Fruit fly (Drosophila melanogaster) whole organism, embryonic: ENCODE data around the gene CG14406.

Source experiments
- BEAF-32 ChIP-seq: fragments of 200-800 bp; sonication (Bioruptor generic); optimal IDR thresholded peaks from 3 replicates; lab custom pipeline; 2017; ENCODE audit warnings: missing biosample characterization, missing genetic modification characterization, mild to moderate bottlenecking, moderate library complexity, missing genetic modification reagents
- Blimp-1 ChIP-seq: fragments of 200-800 bp; sonication (Bioruptor generic); optimal IDR thresholded peaks from 3 replicates; lab custom pipeline; 2018; ENCODE audit warnings: missing biosample characterization, missing genetic modification characterization, mild to moderate bottlenecking, moderate library complexity, missing genetic modification reagents
- Bteb2 ChIP-seq: fragments of 200-800 bp; sonication (Bioruptor generic); optimal IDR thresholded peaks from 2 replicates; lab custom pipeline; 2016; ENCODE audit warnings: missing biosample characterization, missing genetic modification characterization
- CG12071 ChIP-seq: fragments of 200-800 bp; sonication (Bioruptor generic); optimal IDR thresholded peaks from 3 replicates; lab custom pipeline; 2018; ENCODE audit warnings: missing biosample characterization, mild to moderate bottlenecking, missing genetic modification characterization
- CG15011 ChIP-seq: fragments of 200-800 bp; sonication (Bioruptor generic); optimal IDR thresholded peaks from 3 replicates; lab custom pipeline; 2018; ENCODE audit warnings: missing biosample characterization, mild to moderate bottlenecking, missing genetic modification characterization
- CG15269 ChIP-seq: fragments of 200-800 bp; sonication (Bioruptor generic); optimal IDR thresholded peaks from 2 replicates; lab custom pipeline; 2018; ENCODE audit warnings: missing biosample characterization, mild to moderate bottlenecking, missing genetic modification characterization, moderate library complexity
- CG15696 ChIP-seq: fragments of 200-800 bp; sonication (Bioruptor generic); optimal IDR thresholded peaks from 2 replicates; lab custom pipeline; 2019; ENCODE audit warnings: missing biosample characterization, mild to moderate bottlenecking, missing genetic modification characterization, moderate library complexity
- CG18764 ChIP-seq: fragments of 200-800 bp; sonication (Bioruptor generic); optimal IDR thresholded peaks from 3 replicates; lab custom pipeline; 2016; ENCODE audit warnings: missing biosample characterization, missing genetic modification characterization
- CG2202 ChIP-seq: fragments of 200-800 bp; sonication (Bioruptor generic); optimal IDR thresholded peaks from 2 replicates; lab custom pipeline; 2018; ENCODE audit warnings: missing biosample characterization, mild to moderate bottlenecking, missing genetic modification characterization
- CG2712 ChIP-seq: fragments of 200-800 bp; optimal IDR thresholded peaks from 3 replicates; lab custom pipeline; 2019; ENCODE audit warnings: missing biosample characterization, mild to moderate bottlenecking, missing genetic modification characterization, moderate library complexity
- CG31224 ChIP-seq: fragments of 200-800 bp; sonication (Bioruptor generic); IDR thresholded peaks from 2 replicates; pipeline ENCODE4 v1.3.6; 2022; ENCODE audit warnings: missing biosample characterization, missing genetic modification characterization
- CG31388 ChIP-seq: fragments of 200-800 bp; sonication (Bioruptor generic); optimal IDR thresholded peaks from 2 replicates; lab custom pipeline; 2016; ENCODE audit warnings: missing biosample characterization, missing genetic modification characterization
- CG31441 ChIP-seq: fragments of 200-800 bp; sonication (Bioruptor generic); IDR thresholded peaks from 2 replicates; pipeline ENCODE4 v1.3.6; 2022; ENCODE audit warnings: missing biosample characterization, missing genetic modification characterization
- CG32772 ChIP-seq: fragments of 200-800 bp; sonication (Bioruptor generic); IDR thresholded peaks from 2 replicates; pipeline ENCODE4 v1.3.6; 2022; ENCODE audit warnings: missing biosample characterization, missing genetic modification characterization
- CG33557 ChIP-seq: fragments of 200-800 bp; sonication (Bioruptor generic); optimal IDR thresholded peaks from 2 replicates; lab custom pipeline; 2019; ENCODE audit warnings: missing biosample characterization, mild to moderate bottlenecking, missing genetic modification characterization, moderate library complexity
- CG4424 ChIP-seq: fragments of 200-800 bp; sonication (Bioruptor generic); optimal IDR thresholded peaks from 3 replicates; lab custom pipeline; 2016; ENCODE audit warnings: missing biosample characterization, missing genetic modification characterization
- CG4707 ChIP-seq: fragments of 200-800 bp; sonication (Bioruptor generic); optimal IDR thresholded peaks from 2 replicates; lab custom pipeline; 2018; ENCODE audit warnings: missing biosample characterization, mild to moderate bottlenecking, missing genetic modification characterization, moderate library complexity
- CG6254 ChIP-seq: fragments of 200-800 bp; sonication (Bioruptor generic); optimal IDR thresholded peaks from 3 replicates; lab custom pipeline; 2017; ENCODE audit warnings: mild to moderate bottlenecking, missing biosample characterization, missing genetic modification reagents, missing genetic modification characterization
- CG7786 ChIP-seq: fragments of 200-800 bp; sonication (Bioruptor generic); optimal IDR thresholded peaks from 2 replicates; lab custom pipeline; 2016; ENCODE audit warnings: missing biosample characterization, missing genetic modification characterization
- CG7928 ChIP-seq: fragments of 200-800 bp; sonication (Bioruptor generic); optimal IDR thresholded peaks from 2 replicates; lab custom pipeline; 2017; ENCODE audit warnings: missing biosample characterization, mild to moderate bottlenecking, missing genetic modification characterization
- CG8290 ChIP-seq, 3 experiments: fragments of 200-800 bp; sonication (Bioruptor generic); optimal IDR thresholded peaks; 2 replicates each; lab custom pipeline; 2016 to 2019; ENCODE audit warnings: missing biosample characterization in 3 of 3, missing genetic modification characterization in 3 of 3, mild to moderate bottlenecking in 2 of 3, moderate library complexity in 1 of 3
- CG9817 ChIP-seq: fragments of 200-800 bp; sonication (Bioruptor generic); optimal IDR thresholded peaks from 2 replicates; lab custom pipeline; 2018; ENCODE audit warnings: missing biosample characterization, mild to moderate bottlenecking, missing genetic modification characterization, moderate library complexity
- Dfd ChIP-seq, 2 experiments: fragments of >200 bp; optimal IDR thresholded peaks; 2 replicates each; lab custom pipeline; 2017; ENCODE audit warnings: missing biosample characterization in 2 of 2, missing genetic modification characterization in 2 of 2
- Dip3 ChIP-seq: fragments of 200-800 bp; sonication (Bioruptor generic); optimal IDR thresholded peaks from 3 replicates; lab custom pipeline; 2016; ENCODE audit warnings: missing biosample characterization, missing genetic modification characterization
- Gsc ChIP-seq: fragments of 200-800 bp; sonication (Bioruptor generic); IDR thresholded peaks from 2 replicates; pipeline ENCODE4 v1.3.6; 2022; ENCODE audit warnings: missing biosample characterization, missing genetic modification characterization
- H15 ChIP-seq: fragments of 200-800 bp; sonication (Bioruptor generic); IDR thresholded peaks from 3 replicates; pipeline ENCODE4 v1.3.6; 2022; ENCODE audit warnings: missing biosample characterization, missing genetic modification characterization
- H2.0 ChIP-seq: fragments of 200-800 bp; sonication (Bioruptor generic); IDR thresholded peaks from 2 replicates; pipeline ENCODE4 v1.3.6; 2022; ENCODE audit warnings: missing biosample characterization, missing genetic modification characterization
- Hey ChIP-seq: fragments of 200-800 bp; sonication (Bioruptor generic); optimal IDR thresholded peaks from 3 replicates; lab custom pipeline; 2018; ENCODE audit warnings: missing biosample characterization, mild to moderate bottlenecking, missing genetic modification characterization
- HmgD ChIP-seq: fragments of 200-800 bp; sonication (Bioruptor generic); optimal IDR thresholded peaks from 3 replicates; lab custom pipeline; 2016; ENCODE audit warnings: missing biosample characterization, missing genetic modification characterization
- Hmx ChIP-seq: fragments of 200-800 bp; sonication (Bioruptor generic); optimal IDR thresholded peaks from 2 replicates; lab custom pipeline; 2016; ENCODE audit warnings: missing biosample characterization, missing genetic modification characterization
- Max ChIP-seq: fragments of 200-800 bp; sonication (Bioruptor generic); optimal IDR thresholded peaks from 2 replicates; lab custom pipeline; 2016; ENCODE audit warnings: missing biosample characterization, mild to moderate bottlenecking, missing genetic modification characterization
- Oli ChIP-seq: fragments of 200-800 bp; sonication (Bioruptor generic); optimal IDR thresholded peaks from 2 replicates; lab custom pipeline; 2018; ENCODE audit warnings: missing biosample characterization, mild to moderate bottlenecking, missing genetic modification characterization, moderate library complexity
- Scr ChIP-seq: fragments of 200-800 bp; sonication (Bioruptor generic); IDR thresholded peaks from 2 replicates; pipeline ENCODE4 v1.3.6; 2022; ENCODE audit warnings: missing biosample characterization, missing genetic modification characterization; ENCODE audit not compliant: partially characterized antibody
- Sin3A ChIP-seq: fragments of >200 bp; optimal IDR thresholded peaks from 2 replicates; lab custom pipeline; 2018
- Six4 ChIP-seq: fragments of 200-800 bp; sonication (Bioruptor generic); optimal IDR thresholded peaks from 2 replicates; lab custom pipeline; 2016; ENCODE audit warnings: missing biosample characterization, missing genetic modification characterization
- TFAM ChIP-seq: fragments of 200-800 bp; sonication (Bioruptor generic); optimal IDR thresholded peaks from 2 replicates; lab custom pipeline; 2017; ENCODE audit warnings: missing biosample characterization, missing genetic modification characterization, inconsistent platforms
- cwo ChIP-seq: fragments of 200-800 bp; sonication (Bioruptor generic); optimal IDR thresholded peaks from 3 replicates; lab custom pipeline; 2017; ENCODE audit warnings: missing biosample characterization, missing genetic modification characterization, mild to moderate bottlenecking, moderate library complexity, missing genetic modification reagents
- dmrt11E ChIP-seq: fragments of 200-800 bp; sonication (Bioruptor generic); optimal IDR thresholded peaks from 3 replicates; lab custom pipeline; 2018; ENCODE audit warnings: missing biosample characterization, mild to moderate bottlenecking, missing genetic modification characterization, moderate library complexity
- gem ChIP-seq: fragments of 200-800 bp; sonication (Bioruptor generic); optimal IDR thresholded peaks from 2 replicates; lab custom pipeline; 2019; ENCODE audit warnings: missing biosample characterization, mild to moderate bottlenecking, missing genetic modification characterization, moderate library complexity
- hbn ChIP-seq: fragments of 200-800 bp; sonication (Bioruptor generic); IDR thresholded peaks from 2 replicates; pipeline ENCODE4 v1.3.6; 2022; ENCODE audit warnings: missing biosample characterization, missing genetic modification characterization; ENCODE audit not compliant: partially characterized antibody
- her ChIP-seq: fragments of 200-800 bp; sonication (Bioruptor generic); optimal IDR thresholded peaks from 2 replicates; lab custom pipeline; 2016; ENCODE audit warnings: missing biosample characterization, missing genetic modification characterization
- mam ChIP-seq: fragments of 200-800 bp; sonication (Bioruptor generic); optimal IDR thresholded peaks from 3 replicates; lab custom pipeline; 2016; ENCODE audit warnings: missing biosample characterization, missing genetic modification characterization
- nmo ChIP-seq: fragments of 200-800 bp; sonication (Bioruptor generic); optimal IDR thresholded peaks from 2 replicates; lab custom pipeline; 2018; ENCODE audit warnings: missing biosample characterization, mild to moderate bottlenecking, missing genetic modification characterization, moderate library complexity
- nom ChIP-seq: fragments of 200-800 bp; sonication (Bioruptor generic); optimal IDR thresholded peaks from 2 replicates; lab custom pipeline; 2017; ENCODE audit warnings: missing biosample characterization, missing genetic modification characterization, mild to moderate bottlenecking, moderate library complexity, missing genetic modification reagents
- pum ChIP-seq: fragments of 200-800 bp; sonication (Bioruptor generic); optimal IDR thresholded peaks from 2 replicates; lab custom pipeline; 2016; ENCODE audit warnings: missing biosample characterization, missing genetic modification characterization
- pzg ChIP-seq: fragments of 200-800 bp; sonication (Bioruptor generic); optimal IDR thresholded peaks from 3 replicates; lab custom pipeline; 2018; ENCODE audit warnings: missing biosample characterization, mild to moderate bottlenecking, missing genetic modification characterization, moderate library complexity
- stc ChIP-seq: fragments of 200-800 bp; sonication (Bioruptor generic); IDR thresholded peaks from 2 replicates; pipeline ENCODE4 v1.3.6; 2022; ENCODE audit warnings: missing biosample characterization, missing genetic modification characterization
- tgo ChIP-seq: fragments of 200-800 bp; sonication (Bioruptor generic); IDR thresholded peaks from 3 replicates; pipeline ENCODE4 v1.3.6; 2022; ENCODE audit warnings: missing biosample characterization, missing genetic modification characterization
- trem ChIP-seq: fragments of 200-800 bp; optimal IDR thresholded peaks from 3 replicates; lab custom pipeline; 2019; ENCODE audit warnings: missing biosample characterization, mild to moderate bottlenecking, missing genetic modification characterization, moderate library complexity
- tup ChIP-seq: fragments of 200-800 bp; sonication (Bioruptor generic); optimal IDR thresholded peaks from 2 replicates; lab custom pipeline; 2016; ENCODE audit warnings: missing biosample characterization, mild to moderate bottlenecking, missing genetic modification characterization, moderate library complexity
- vvl ChIP-seq: fragments of 200-800 bp; sonication (Bioruptor generic); IDR thresholded peaks from 2 replicates; pipeline ENCODE4 v1.3.6; 2022; ENCODE audit warnings: missing biosample characterization, missing genetic modification characterization

Gene CG14406

dm6 chrX:14947399-14947798, 36.8 kb upstream of the CG14406 start (continued):
- no peak for TF ChIP-seq CG32772 (GFP tag; lab: Robert Waterston, UW)
- TF ChIP-seq CG4424, result no peak
- TF ChIP-seq vvl, result peak; percentile 47
- TF ChIP-seq Hmx, result no peak
- TF ChIP-seq gem (tag; lab: Kevin White, UChicago), result peak; percentile 18
- no peak for TF ChIP-seq her
- no peak for TF ChIP-seq CG7786 (GFP tag; lab: Kevin White, UChicago)
- TF ChIP-seq CG31388 (GFP tag; lab: Kevin White, UChicago), result no peak
- no peak for TF ChIP-seq Oli (tag; lab: Kevin White, UChicago)
- no peak for TF ChIP-seq tup
- no peak for TF ChIP-seq TFAM (GFP tag; lab: Kevin White, UChicago)
- TF ChIP-seq CG15696 (tag; lab: Kevin White, UChicago), result peak; percentile 43
- no peak for TF ChIP-seq Gsc (GFP tag; lab: Robert Waterston, UW)
- TF ChIP-seq Hey (tag; lab: Kevin White, UChicago), result no peak
- no peak for TF ChIP-seq CG9817 (tag; lab: Kevin White, UChicago)
- TF ChIP-seq CG7928, result peak; percentile 4
- 0 out of 3 replicates have a peak, but pooled peaks have one; percentile 22 for TF ChIP-seq H15 (GFP tag; lab: Robert Waterston, UW)
- TF ChIP-seq CG8290 (GFP tag; optimal IDR thresholded peaks at IDR 0.05; lab: Kevin White, UChicago), result no peak
- peak; percentile 37 to 63 for TF ChIP-seq CG8290 (tag; optimal IDR thresholded peaks at IDR 0.05; lab: Kevin White, UChicago)
- TF ChIP-seq CG2202 (tag; lab: Kevin White, UChicago), result peak; percentile 13
- peak; percentile 76 for TF ChIP-seq CG6254 (GFP tag; lab: Kevin White, UChicago)
- no peak for TF ChIP-seq trem (tag; lab: Kevin White, UChicago)
- TF ChIP-seq Six4 (GFP tag; lab: Kevin White, UChicago), result no peak
- no peak for TF ChIP-seq CG15011 (GFP tag; lab: Kevin White, UChicago)
- TF ChIP-seq BEAF-32, result no peak
- no peak for TF ChIP-seq HmgD (GFP tag; lab: Kevin White, UChicago)
- TF ChIP-seq tgo (GFP tag; lab: Robert Waterston, UW), result no peak
- TF ChIP-seq CG2712 (tag; lab: Kevin White, UChicago), result no peak
- TF ChIP-seq CG12071 (GFP tag; lab: Kevin White, UChicago), result peak; percentile 75
- TF ChIP-seq CG31224 (GFP tag; lab: Robert Waterston, UW), result no peak
- no peak for TF ChIP-seq nmo (GFP tag; lab: Kevin White, UChicago)
- TF ChIP-seq stc (GFP tag; lab: Robert Waterston, UW), result peak; percentile 59
- TF ChIP-seq pzg (GFP tag; lab: Kevin White, UChicago), result no peak
- no peak for TF ChIP-seq Bteb2 (GFP tag; lab: Kevin White, UChicago)
- TF ChIP-seq mam (GFP tag; lab: Kevin White, UChicago), result no peak
- no peak for TF ChIP-seq hbn (GFP tag; lab: Robert Waterston, UW)
- TF ChIP-seq CG33557 (GFP tag; lab: Kevin White, UChicago), result peak; percentile 48
- TF ChIP-seq Dip3, result peak; percentile 15
- peak; percentile 2 for TF ChIP-seq dmrt11E (tag; lab: Kevin White, UChicago)
- 0 out of 2 replicates have a peak, but pooled peaks have one; percentile 19 for TF ChIP-seq CG31441
- no peak for TF ChIP-seq Sin3A (lab: Kevin White, UChicago)
- no peak for TF ChIP-seq Dfd (GFP tag; optimal IDR thresholded peaks at IDR 0.05; lab: Kevin White, UChicago)
- TF ChIP-seq H2.0 (GFP tag; lab: Robert Waterston, UW), result 0 out of 2 replicates have a peak, but pooled peaks have one; percentile 7
- no peak for TF ChIP-seq pum (GFP tag; lab: Kevin White, UChicago)
- TF ChIP-seq CG4707 (GFP tag; lab: Kevin White, UChicago), result peak; percentile 27
- no peak for TF ChIP-seq CG18764 (GFP tag; lab: Kevin White, UChicago)
- peak; percentile 100 for TF ChIP-seq nom (GFP tag; lab: Kevin White, UChicago)
- TF ChIP-seq CG15269 (tag; lab: Kevin White, UChicago), result peak; percentile 71
- no peak for TF ChIP-seq Scr (GFP tag; lab: Robert Waterston, UW)
- TF ChIP-seq cwo, result peak; percentile 31
- no peak for TF ChIP-seq Max (GFP tag; lab: Kevin White, UChicago)
- TF ChIP-seq Blimp-1, result no peak
